Worm (Caenorhabditis elegans): Measurements from ENCODE around the gene srd-11.

The srd-11 gene

DNA sequence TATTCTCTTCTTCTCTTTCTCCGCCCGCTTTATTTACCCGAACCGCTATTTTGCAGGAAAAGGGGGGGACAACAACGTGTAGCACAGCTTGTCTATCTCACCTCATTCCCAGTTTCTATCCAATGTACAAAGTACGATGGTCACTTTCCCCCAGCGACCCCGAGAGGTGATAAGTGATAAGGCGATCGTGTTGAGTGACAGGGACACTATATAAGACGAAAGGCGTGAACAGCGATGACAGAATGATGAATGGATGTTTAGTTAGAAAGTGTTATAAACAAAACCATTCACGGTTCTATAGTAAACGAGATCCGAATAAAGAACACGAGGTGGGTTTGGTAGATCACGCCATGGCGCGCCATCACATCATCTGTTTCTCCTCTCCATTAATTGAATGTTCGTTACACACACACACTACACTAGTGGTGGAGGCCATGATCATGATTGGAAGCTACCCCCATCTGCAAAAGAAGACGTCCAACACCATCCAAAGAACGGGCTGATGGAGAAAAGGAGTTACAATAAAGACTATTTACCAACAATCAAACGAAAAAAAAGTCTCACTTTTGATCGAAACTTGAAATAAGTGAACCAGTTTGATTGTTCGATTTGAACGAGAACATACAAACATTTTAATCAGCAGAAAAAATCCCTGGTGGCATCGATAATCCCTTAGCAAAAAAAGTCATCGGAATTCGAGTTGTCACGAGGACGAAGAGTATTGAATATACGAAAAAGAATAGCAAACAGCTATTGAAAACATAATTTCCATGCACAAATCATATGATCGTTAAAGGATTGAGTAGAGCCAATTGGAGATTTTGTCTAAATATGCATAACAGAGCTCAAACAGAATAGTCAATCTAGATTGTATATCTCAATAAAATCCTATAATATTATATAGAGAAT lies 36.9 kb upstream of the srd-11 start (continued):
- TF ChIP-seq dmd-8 (GFP tag; IDR thresholded peaks at IDR 0.05) (no peak), Y75B8A.6 (GFP tag; IDR thresholded peaks at IDR 0.05) (0 out of 2 replicates have a peak, but pooled peaks have one; percentile 20), mes-2 (tag; optimal IDR thresholded peaks at IDR 0.05; ENCODE audit: poor library complexity, severe bottlenecking) (peak; percentile 41), hlh-11 (tag; optimal IDR thresholded peaks at IDR 0.05) (peak; percentile 96), duxl-1 (tag; optimal IDR thresholded peaks at IDR 0.05; ENCODE audit: poor library complexity) (peak; percentile 8), ceh-62 (tag; optimal IDR thresholded peaks at IDR 0.05) (no peak), nhr-25 (tag; optimal IDR thresholded peaks at IDR 0.05; ENCODE audit: borderline replicate concordance, insufficient read depth) (peak; percentile 57)

DNA sequence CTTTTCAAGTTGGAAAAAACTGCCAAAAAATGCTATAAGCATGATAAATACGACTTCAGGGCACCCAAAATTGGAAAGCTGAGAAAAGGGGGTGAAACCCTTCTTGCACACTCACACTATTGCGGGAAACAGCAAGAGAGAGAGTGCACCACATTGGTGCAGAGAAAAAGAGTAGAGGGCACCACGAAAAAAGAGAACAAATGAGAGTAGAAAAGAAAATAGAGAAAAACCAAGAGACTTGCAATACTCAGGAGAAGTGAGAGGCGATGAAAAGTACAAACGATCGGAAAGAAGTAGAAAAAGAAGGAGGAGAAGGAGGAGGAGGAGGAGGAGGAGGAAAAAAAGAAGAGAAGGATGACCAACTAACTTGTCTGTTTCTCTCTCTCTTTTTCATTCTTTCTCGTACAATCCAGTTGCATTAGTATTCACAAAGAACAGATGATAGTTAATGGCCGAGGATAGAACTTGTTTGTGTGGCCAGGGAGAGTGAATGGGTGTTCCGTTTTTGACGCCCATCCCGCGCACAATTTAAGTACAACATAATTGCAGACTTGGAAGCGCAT lies 35.6 kb upstream of the srd-11 start:
- TF ChIP-seq ceh-28 (tag; optimal IDR thresholded peaks at IDR 0.05), result peak; percentile 49
- peak in 1 of 2 experiments; percentile 49 for TF ChIP-seq hif-1 (tag; optimal IDR thresholded peaks at IDR 0.05)
- TF ChIP-seq nhr-111 (GFP tag; optimal IDR thresholded peaks at IDR 0.05), result peak; percentile 4
- peak in 1 of 2 experiments; percentile 82 for TF ChIP-seq mdl-1 (tag; optimal IDR thresholded peaks at IDR 0.05)
- 0 out of 2 replicates have a peak, but pooled peaks have one; percentile 52 for TF ChIP-seq dmd-8 (GFP tag; IDR thresholded peaks at IDR 0.05)
- TF ChIP-seq pha-4 (GFP tag; IDR thresholded peaks at IDR 0.05), result peak; percentile 72; the same call in 1 of the 2 replicates
- peak; percentile 6 for TF ChIP-seq pha-4 (tag; optimal IDR thresholded peaks at IDR 0.05)
- TF ChIP-seq mep-1 (tag; optimal IDR thresholded peaks at IDR 0.05), result peak; percentile 80
- peak; percentile 69 for TF ChIP-seq nhr-25 (tag; optimal IDR thresholded peaks at IDR 0.05; ENCODE audit: borderline replicate concordance, insufficient read depth)
- peak; percentile 32 for TF ChIP-seq nhr-28 (tag; optimal IDR thresholded peaks at IDR 0.05)
- no peak for TF ChIP-seq Y5F2A.4 (GFP tag; optimal IDR thresholded peaks at IDR 0.05)
- no peak for TF ChIP-seq zag-1 (tag; optimal IDR thresholded peaks at IDR 0.05)
- TF ChIP-seq nhr-6 (tag; optimal IDR thresholded peaks at IDR 0.05), result peak; percentile 83
- peak in 1 of 2 experiments; percentile 99 for TF ChIP-seq unc-62 (GFP tag; optimal IDR thresholded peaks at IDR 0.05 in 1 of 2)
- TF ChIP-seq unc-62 (tag; optimal IDR thresholded peaks at IDR 0.05), result no peak
- no peak for TF ChIP-seq saeg-2 (GFP tag; IDR thresholded peaks at IDR 0.05)
- no peak for TF ChIP-seq daf-16 (GFP tag; optimal IDR thresholded peaks at IDR 0.05)
- TF ChIP-seq daf-16 (tag; optimal IDR thresholded peaks at IDR 0.05), result peak; percentile 50
- TF ChIP-seq daf-19 (GFP tag; conservative IDR thresholded peaks at IDR 0.05), result no peak
- 0 out of 2 replicates have a peak, but pooled peaks have one; percentile 36 for TF ChIP-seq Y75B8A.6 (GFP tag; IDR thresholded peaks at IDR 0.05)
- TF ChIP-seq fkh-10 (GFP tag; optimal IDR thresholded peaks at IDR 0.05), result peak; percentile 78
- peak; percentile 22 for TF ChIP-seq nhr-48 (tag; optimal IDR thresholded peaks at IDR 0.05)
- TF ChIP-seq dve-1 (tag; optimal IDR thresholded peaks at IDR 0.05; ENCODE audit: insufficient read depth), result peak; percentile 56
- no peak for TF ChIP-seq daf-12 (tag; optimal IDR thresholded peaks at IDR 0.05)
- peak; percentile 79 for TF ChIP-seq hmg-1.1 (GFP tag; IDR thresholded peaks at IDR 0.05)
- TF ChIP-seq dpl-1 (GFP tag; optimal IDR thresholded peaks at IDR 0.05), result peak; percentile 33
- peak; percentile 53 for TF ChIP-seq mes-2 (tag; optimal IDR thresholded peaks at IDR 0.05; ENCODE audit: poor library complexity, severe bottlenecking)
- TF ChIP-seq ama-1 (optimal IDR thresholded peaks at IDR 0.05), result no peak
- no peak for TF ChIP-seq ceh-82 (tag; optimal IDR thresholded peaks at IDR 0.05)
- peak; percentile 46 for TF ChIP-seq ctbp-1 (GFP tag; IDR thresholded peaks at IDR 0.05)
- TF ChIP-seq hlh-11 (tag; optimal IDR thresholded peaks at IDR 0.05), result peak; percentile 74
- no peak for TF ChIP-seq unc-130 (GFP tag; optimal IDR thresholded peaks at IDR 0.05)
- peak; percentile 62 for TF ChIP-seq rbr-2 (tag; optimal IDR thresholded peaks at IDR 0.05)
- peak; percentile 45 for TF ChIP-seq lin-38 (GFP tag; IDR thresholded peaks at IDR 0.05)
- peak; percentile 51 to 77 for TF ChIP-seq lsy-2 (tag; optimal IDR thresholded peaks at IDR 0.05)
- peak; percentile 41 for TF ChIP-seq lin-39 (tag; optimal IDR thresholded peaks at IDR 0.05)
- peak; percentile 42 for TF ChIP-seq nhr-11 (tag; optimal IDR thresholded peaks at IDR 0.05)
- peak; percentile 69 for TF ChIP-seq hlh-30 (tag; optimal IDR thresholded peaks at IDR 0.05; ENCODE audit: insufficient read depth)
- peak; percentile 22 for TF ChIP-seq duxl-1 (tag; optimal IDR thresholded peaks at IDR 0.05; ENCODE audit: poor library complexity)
- TF ChIP-seq dmd-6 (GFP tag; IDR thresholded peaks at IDR 0.05), result peak; percentile 37
- no peak for TF ChIP-seq Y48G9A.11 (GFP tag; IDR thresholded peaks at IDR 0.05)
- no peak for TF ChIP-seq lin-1 (GFP tag; IDR thresholded peaks at IDR 0.05)
- TF ChIP-seq lir-3 (tag; optimal IDR thresholded peaks at IDR 0.05), result no peak

Measured in whole organism, L4 larva.